Worm (Caenorhabditis elegans) whole organism, L2 larva: Measurements from ENCODE around the gene tbx-8.
A peak's percentile ranks its signal among the peaks of the same experiment; 100 is the strongest.

Experiments used
- C34F6.9 ChIP-seq: fragments of 150-350 bp; optimal IDR thresholded peaks from 2 replicates; lab custom pipeline; 2014; ENCODE audit warnings: missing biosample characterization, missing genetic modification characterization
- F13H6.1 ChIP-seq: sonication (generic microtip); optimal IDR thresholded peaks from 2 replicates; lab custom pipeline; 2016; ENCODE audit warnings: missing genetic modification characterization, missing compliant biosample characterization
- Y55F3AM.14 ChIP-seq: fragments of 200-800 bp; sonication (Bioruptor generic); optimal IDR thresholded peaks from 2 replicates; lab custom pipeline; 2018; ENCODE audit warnings: mild to moderate bottlenecking, missing genetic modification characterization, missing compliant biosample characterization
- alr-1 ChIP-seq: fragments of 150-350 bp; optimal IDR thresholded peaks from 2 replicates; lab custom pipeline; 2014; ENCODE audit warnings: missing biosample characterization, missing genetic modification characterization
- ama-1 ChIP-seq: fragments of 150-350 bp; optimal IDR thresholded peaks from 2 replicates; lab custom pipeline; 2018; ENCODE audit warnings: inconsistent platforms
- blmp-1 ChIP-seq: sonication (generic microtip); optimal IDR thresholded peaks from 2 replicates; lab custom pipeline; 2017; ENCODE audit warnings: missing genetic modification characterization, mild to moderate bottlenecking, missing compliant biosample characterization, antibody characterized with exemption, moderate library complexity; ENCODE audit not compliant: insufficient read depth
- ceh-16 ChIP-seq: fragments of 150-350 bp; optimal IDR thresholded peaks from 2 replicates; lab custom pipeline; 2014; ENCODE audit warnings: missing biosample characterization, missing genetic modification characterization
- ceh-82 ChIP-seq: fragments of 150-350 bp; optimal IDR thresholded peaks from 2 replicates; lab custom pipeline; 2014; ENCODE audit warnings: missing biosample characterization, missing genetic modification characterization
- crh-2 ChIP-seq: sonication (generic microtip); optimal IDR thresholded peaks from 2 replicates; lab custom pipeline; 2017; ENCODE audit warnings: missing biosample characterization, missing genetic modification characterization
- egl-27 ChIP-seq: sonication (generic microtip); optimal IDR thresholded peaks from 3 replicates; lab custom pipeline; 2017; ENCODE audit warnings: missing biosample characterization, missing genetic modification reagents, missing genetic modification characterization
- elt-1 ChIP-seq: fragments of 150-350 bp; optimal IDR thresholded peaks from 2 replicates; lab custom pipeline; 2014; ENCODE audit warnings: missing biosample characterization, missing genetic modification characterization
- elt-3 ChIP-seq: sonication (generic microtip); optimal IDR thresholded peaks from 2 replicates; lab custom pipeline; 2017; ENCODE audit warnings: missing biosample characterization, missing genetic modification characterization
- fos-1 ChIP-seq: fragments of 150-350 bp; optimal IDR thresholded peaks from 2 replicates; lab custom pipeline; 2014; ENCODE audit warnings: missing biosample characterization, missing genetic modification characterization
- gmeb-1 ChIP-seq: fragments of 150-350 bp; optimal IDR thresholded peaks from 2 replicates; lab custom pipeline; 2014; ENCODE audit warnings: missing biosample characterization, missing genetic modification characterization
- lin-11 ChIP-seq: fragments of 150-350 bp; sonication (generic microtip); optimal IDR thresholded peaks from 2 replicates; lab custom pipeline; 2014; ENCODE audit warnings: missing biosample characterization, missing genetic modification characterization, inconsistent platforms, mixed read lengths
- lin-13 ChIP-seq: fragments of 150-350 bp; optimal IDR thresholded peaks from 2 replicates; lab custom pipeline; 2014; ENCODE audit warnings: missing biosample characterization, missing genetic modification reagents, missing genetic modification characterization
- lin-39 ChIP-seq: fragments of 150-350 bp; optimal IDR thresholded peaks from 2 replicates; lab custom pipeline; 2014; ENCODE audit warnings: missing biosample characterization, missing genetic modification reagents, missing genetic modification characterization
- lsy-2 ChIP-seq, 2 experiments: fragments of 150-350 bp in 1 of 2; sonication (generic microtip) in 1 of 2; optimal IDR thresholded peaks; 2 replicates each; lab custom pipeline; 2014 to 2017; ENCODE audit warnings: missing biosample characterization in 2 of 2, missing genetic modification characterization in 2 of 2
- mab-5 ChIP-seq: fragments of 150-350 bp; optimal IDR thresholded peaks from 2 replicates; lab custom pipeline; 2014; ENCODE audit warnings: missing biosample characterization, missing genetic modification characterization
- mbf-1 ChIP-seq: sonication (generic microtip); optimal IDR thresholded peaks from 2 replicates; lab custom pipeline; 2017; ENCODE audit warnings: missing biosample characterization, missing genetic modification characterization
- mdl-1 ChIP-seq, 2 experiments: fragments of 150-350 bp in 1 of 2; sonication (generic microtip) in 1 of 2; optimal IDR thresholded peaks; 2 replicates each; lab custom pipeline; 2017; ENCODE audit warnings: missing biosample characterization in 2 of 2, missing genetic modification characterization in 2 of 2
- nhr-10 ChIP-seq: sonication (generic microtip); optimal IDR thresholded peaks from 2 replicates; lab custom pipeline; 2017; ENCODE audit warnings: missing biosample characterization, missing genetic modification characterization
- nhr-129 ChIP-seq: fragments of 150-350 bp; optimal IDR thresholded peaks from 2 replicates; lab custom pipeline; 2014; ENCODE audit warnings: missing biosample characterization, missing genetic modification characterization
- nhr-21 ChIP-seq: fragments of 150-350 bp; optimal IDR thresholded peaks from 2 replicates; lab custom pipeline; 2014; ENCODE audit warnings: missing biosample characterization, missing genetic modification characterization
- nhr-23 ChIP-seq: fragments of 150-350 bp; optimal IDR thresholded peaks from 2 replicates; lab custom pipeline; 2014; ENCODE audit warnings: missing biosample characterization, missing genetic modification reagents, missing genetic modification characterization
- nhr-237 ChIP-seq: fragments of 150-350 bp; optimal IDR thresholded peaks from 2 replicates; lab custom pipeline; 2014; ENCODE audit warnings: missing biosample characterization, missing genetic modification characterization
- nhr-6 ChIP-seq: fragments of 150-350 bp; optimal IDR thresholded peaks from 2 replicates; lab custom pipeline; 2014; ENCODE audit warnings: missing biosample characterization, missing genetic modification characterization
- peb-1 ChIP-seq: fragments of 150-350 bp; optimal IDR thresholded peaks from 2 replicates; lab custom pipeline; 2014; ENCODE audit warnings: missing biosample characterization, missing genetic modification characterization
- sem-4 ChIP-seq: fragments of 150-350 bp; optimal IDR thresholded peaks from 2 replicates; lab custom pipeline; 2014; ENCODE audit warnings: missing biosample characterization, missing genetic modification reagents, missing genetic modification characterization
- skn-1 ChIP-seq: sonication (generic microtip); optimal IDR thresholded peaks from 2 replicates; lab custom pipeline; 2017; ENCODE audit warnings: missing biosample characterization, missing genetic modification characterization
- sma-9 ChIP-seq, 2 experiments: fragments of 150-350 bp in 1 of 2; sonication (generic microtip) in 1 of 2; optimal IDR thresholded peaks; 2 replicates each; lab custom pipeline; 2014 to 2016; ENCODE audit warnings: missing genetic modification characterization in 2 of 2, mild to moderate bottlenecking in 1 of 2, missing biosample characterization in 1 of 2, missing compliant biosample characterization in 1 of 2, missing genetic modification reagents in 1 of 2, moderate library complexity in 1 of 2
- snpc-4 ChIP-seq: fragments of 150-350 bp; optimal IDR thresholded peaks from 2 replicates; lab custom pipeline; 2014; ENCODE audit warnings: missing biosample characterization, missing genetic modification characterization
- unc-55 ChIP-seq: fragments of 150-350 bp; sonication (generic microtip); optimal IDR thresholded peaks from 3 replicates; lab custom pipeline; 2014; ENCODE audit warnings: missing biosample characterization, missing genetic modification reagents, missing genetic modification characterization
- unc-62 ChIP-seq: fragments of 150-350 bp; optimal IDR thresholded peaks from 2 replicates; lab custom pipeline; 2014; ENCODE audit warnings: missing biosample characterization, missing genetic modification reagents, missing genetic modification characterization
- zag-1 ChIP-seq: fragments of 150-350 bp; optimal IDR thresholded peaks from 2 replicates; lab custom pipeline; 2014; ENCODE audit warnings: missing biosample characterization, missing genetic modification characterization
- ztf-11 ChIP-seq: sonication (generic microtip); optimal IDR thresholded peaks from 2 replicates; lab custom pipeline; 2017; ENCODE audit warnings: missing biosample characterization, missing genetic modification characterization
- ztf-4 ChIP-seq: fragments of 150-350 bp; optimal IDR thresholded peaks from 2 replicates; lab custom pipeline; 2014; ENCODE audit warnings: missing biosample characterization, missing genetic modification characterization

The tbx-8 gene

ce11 chrIII:10318062-10318609 lies 29.0 kb upstream of the tbx-8 start, which contains the start of the genes unc-50 and ostf-4:
TSS of gene unc-50 (minus strand) at chrIII:10318162.
TSS of gene ostf-4 (minus strand) at chrIII:10318559.
- TF ChIP-seq alr-1, result no peak
- TF ChIP-seq ztf-11, result no peak

- peak; percentile 35 for TF ChIP-seq fos-1 (tag; lab: Kevin White, UChicago)
- TF ChIP-seq peb-1, result no peak
- TF ChIP-seq lsy-2 (tag; optimal IDR thresholded peaks at IDR 0.05; lab: Kevin White, UChicago), result peak in 1 of 2 experiments; percentile 84
- TF ChIP-seq zag-1 (tag; lab: Kevin White, UChicago), result peak; percentile 66
- peak; percentile 16 for TF ChIP-seq gmeb-1 (tag; lab: Kevin White, UChicago)
- TF ChIP-seq C34F6.9, result peak; percentile 86
- no peak for TF ChIP-seq nhr-237 (tag; lab: Kevin White, UChicago)
- TF ChIP-seq lin-13 (GFP tag; lab: Kevin White, UChicago), result peak; percentile 60
- no peak for TF ChIP-seq ceh-16
- no peak for TF ChIP-seq sma-9 (GFP tag; optimal IDR thresholded peaks at IDR 0.05; lab: Kevin White, UChicago)
- TF ChIP-seq sma-9 (tag; optimal IDR thresholded peaks at IDR 0.05; lab: Kevin White, UChicago), result no peak
- TF ChIP-seq lin-11 (tag; lab: Kevin White, UChicago), result peak; percentile 17
- no peak for TF ChIP-seq mbf-1 (tag; lab: Kevin White, UChicago)
- peak; percentile 4 for TF ChIP-seq nhr-21
- peak; percentile 65 for TF ChIP-seq nhr-129 (tag; lab: Kevin White, UChicago)
- peak; percentile 50 for TF ChIP-seq mab-5 (tag; lab: Kevin White, UChicago)
- TF ChIP-seq blmp-1, result no peak
- peak; percentile 35 for TF ChIP-seq F13H6.1 (tag; lab: Kevin White, UChicago)
- TF ChIP-seq unc-55, result peak; percentile 88
- TF ChIP-seq sem-4 (tag; lab: Kevin White, UChicago), result peak; percentile 19
- peak; percentile 96 for TF ChIP-seq crh-2 (tag; lab: Kevin White, UChicago)
- no peak for TF ChIP-seq ceh-82 (tag; lab: Kevin White, UChicago)
These were observed 28.4 kb upstream of the tbx-8 start, which contains the start of gene unc-69 for ce11 chrIII:10318755-10319154. TSS of gene unc-69 (plus strand) at chrIII:10318939.

DNA sequence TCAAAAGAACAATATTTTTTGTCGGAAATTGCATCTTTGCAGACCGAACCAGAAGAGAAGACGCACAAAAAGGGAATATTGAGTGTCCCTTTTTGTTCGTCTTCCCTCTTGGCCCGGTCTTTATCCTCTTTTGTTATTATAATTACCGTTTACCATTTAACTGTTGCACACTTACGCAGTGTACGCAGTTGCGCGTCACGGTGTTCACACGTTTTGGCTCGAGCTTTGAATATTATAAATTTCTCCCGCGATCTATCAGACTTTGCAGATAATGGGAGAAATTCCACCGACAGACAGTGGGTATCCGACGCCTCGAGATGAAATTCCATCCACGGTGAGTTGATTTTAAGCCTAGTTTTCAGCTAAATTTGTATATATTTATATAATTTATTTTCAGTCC lies 26.4 kb upstream of the tbx-8 start, which contains the start of gene sas-7:
sas-7 (plus strand) TSS at position 232 of the 400 bp plus-strand sequence.
- TF ChIP-seq gmeb-1 (tag; lab: Kevin White, UChicago) (no peak), elt-3 (tag; lab: Kevin White, UChicago) (no peak), unc-55 (peak; percentile 5), lsy-2 (tag; optimal IDR thresholded peaks at IDR 0.05; lab: Kevin White, UChicago) (no peak), ztf-11 (no peak)

ce11 chrIII:10326327-10326726 lies 20.8 kb upstream of the tbx-8 start:
- TF ChIP-seq egl-27 (tag; lab: Kevin White, UChicago) (no peak), ceh-16 (no peak), ztf-4 (tag; lab: Kevin White, UChicago) (no peak), nhr-237 (tag; lab: Kevin White, UChicago) (no peak), gmeb-1 (tag; lab: Kevin White, UChicago) (no peak), skn-1 (tag; lab: Kevin White, UChicago) (no peak), Y55F3AM.14 (GFP tag; lab: Kevin White, UChicago) (no peak), ama-1 (lab: Kevin White, UChicago) (no peak), nhr-6 (tag; lab: Kevin White, UChicago) (no peak), lin-39 (tag; lab: Kevin White, UChicago) (no peak), peb-1 (no peak), lin-13 (GFP tag; lab: Kevin White, UChicago) (no peak), nhr-23 (tag; lab: Kevin White, UChicago) (no peak), fos-1 (tag; lab: Kevin White, UChicago) (no peak), elt-1 (no peak), unc-62 (GFP tag; lab: Kevin White, UChicago) (no peak), snpc-4 (tag; lab: Kevin White, UChicago) (no peak), nhr-10 (no peak), mdl-1 (tag; optimal IDR thresholded peaks at IDR 0.05; lab: Kevin White, UChicago) (no peak)
